Worm (Caenorhabditis elegans) whole organism, dauer: ENCODE measurements around the gene H39E23.2.
"Not testable (repeated sequence)": the region's sequence is repeated elsewhere in the genome, so short reads cannot be mapped to it uniquely, and the experiment has no call there.

ENCODE experiments used
- unc-62 ChIP-seq: sonication (generic microtip); optimal IDR thresholded peaks from 2 replicates; lab custom pipeline; 2017; ENCODE audit warnings: missing biosample characterization, missing genetic modification reagents, missing genetic modification characterization

Gene H39E23.2

DNA sequence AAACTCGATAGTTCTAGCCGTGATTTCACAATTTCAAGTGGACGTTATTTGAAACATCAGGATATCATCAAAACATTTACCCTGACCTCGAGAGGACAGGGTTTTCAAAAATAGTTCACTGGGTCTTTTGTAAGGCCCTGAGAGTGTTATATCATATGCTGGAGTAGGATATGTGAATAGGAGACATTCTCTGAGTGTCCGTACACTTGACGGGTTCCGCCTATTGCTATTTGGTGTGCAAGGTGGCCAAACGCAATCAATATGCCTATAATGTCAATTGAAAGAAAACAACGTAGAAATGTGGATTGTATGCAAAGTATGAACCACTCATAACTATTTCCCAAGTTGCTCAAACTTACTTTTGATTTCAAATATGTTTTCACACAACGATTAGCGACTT, 12.8 kb upstream of the H39E23.2 start:
- TF ChIP-seq unc-62 (GFP tag; lab: Kevin White, UChicago) = no peak

DNA sequence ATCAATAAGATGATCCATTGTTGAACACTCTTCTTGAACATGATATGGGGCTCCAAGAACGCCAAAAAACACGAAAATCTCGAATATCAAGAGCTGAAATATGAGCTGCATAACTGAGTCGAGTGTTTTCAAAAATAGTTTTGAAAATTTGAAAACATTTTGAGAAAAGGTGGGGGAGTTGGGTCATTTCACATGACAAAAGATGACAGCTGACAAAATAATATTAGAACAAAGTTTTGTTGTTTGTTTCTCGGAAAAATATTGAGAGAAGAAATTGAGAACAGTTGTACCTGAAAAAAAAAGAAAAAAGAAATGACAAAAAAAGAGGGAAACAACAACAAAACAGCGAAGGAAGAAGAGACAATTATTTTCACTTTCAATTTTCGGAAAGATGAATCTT, 11.6 kb upstream of the H39E23.2 start, which contains the start of the genes D1086.2 and D1086.1:
D1086.2 (minus strand) TSS at position 150 of the 400 bp plus-strand sequence.
D1086.1 (plus strand) TSS at position 340 of the 400 bp plus-strand sequence.
- no peak for TF ChIP-seq unc-62 (GFP tag; lab: Kevin White, UChicago)

DNA sequence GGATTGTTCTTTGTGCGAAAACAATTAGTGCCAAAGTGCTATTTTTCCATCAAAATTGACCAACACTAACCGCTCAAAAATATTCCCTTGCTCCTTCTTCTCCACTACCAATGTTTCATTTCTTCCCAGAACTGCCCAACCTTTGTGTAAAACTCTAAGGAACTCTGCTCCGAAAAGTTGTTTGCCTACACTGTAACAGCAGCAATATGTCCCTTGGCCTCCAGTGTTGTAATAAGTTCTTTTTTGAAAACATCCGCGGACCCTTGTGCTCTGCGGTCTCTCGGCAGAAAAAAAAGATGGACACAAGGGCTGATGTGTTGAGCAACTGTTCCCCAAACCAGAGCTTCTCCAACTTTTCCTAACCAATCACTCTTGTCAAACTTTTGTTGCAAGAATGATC, 9.3 kb upstream of the H39E23.2 start, which contains the start of gene D1086.12:
D1086.12 (plus strand) TSS at position 301 of the 400 bp plus-strand sequence.
- no peak for TF ChIP-seq unc-62 (GFP tag; lab: Kevin White, UChicago)

DNA sequence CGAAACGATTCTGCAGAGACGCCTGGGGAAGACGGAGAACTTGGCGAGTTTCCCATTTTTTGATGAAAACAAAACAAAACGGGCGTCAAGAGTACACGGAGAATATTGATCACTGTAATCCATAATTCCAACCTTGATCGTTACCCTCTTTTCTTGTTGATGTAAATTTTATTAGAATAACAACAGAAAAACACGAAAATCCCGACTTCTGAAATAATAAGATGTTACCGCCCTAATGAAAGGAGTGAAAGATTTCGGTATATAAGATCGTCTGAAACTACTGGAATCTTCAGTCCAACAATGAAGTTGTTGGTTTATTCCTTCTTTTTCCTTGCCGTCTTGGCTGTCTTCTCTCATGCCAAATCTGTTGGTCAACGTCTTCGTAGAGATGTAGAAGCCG, 6.2 kb upstream of the H39E23.2 start, which contains the start of gene D1086.9:
D1086.9 (plus strand) TSS at position 301 of the 400 bp plus-strand sequence.
- no peak for TF ChIP-seq unc-62 (GFP tag; lab: Kevin White, UChicago)

DNA sequence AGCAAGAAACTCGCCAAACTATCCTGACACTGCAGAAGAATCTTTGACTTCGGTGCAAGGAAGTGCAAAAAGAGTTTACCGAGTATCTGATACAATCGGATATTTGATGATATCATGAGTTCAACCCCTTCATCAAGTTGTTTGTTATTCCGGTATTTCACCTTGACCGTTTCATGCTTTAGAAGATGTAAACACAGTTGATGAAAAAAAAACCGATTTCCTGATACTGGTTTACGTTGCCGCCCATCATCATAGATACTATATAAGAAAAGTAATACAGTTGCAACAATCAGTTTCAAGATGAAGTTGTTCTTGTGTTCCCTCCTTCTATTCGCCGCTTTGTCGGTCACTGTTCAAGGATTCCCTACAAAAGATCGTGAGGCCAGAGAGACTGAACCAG, 2.6 kb upstream of the H39E23.2 start, which contains the start of gene H39E23.3:
H39E23.3 (plus strand) TSS at position 301 of the 400 bp plus-strand sequence.
- no peak for TF ChIP-seq unc-62 (GFP tag; lab: Kevin White, UChicago)

DNA sequence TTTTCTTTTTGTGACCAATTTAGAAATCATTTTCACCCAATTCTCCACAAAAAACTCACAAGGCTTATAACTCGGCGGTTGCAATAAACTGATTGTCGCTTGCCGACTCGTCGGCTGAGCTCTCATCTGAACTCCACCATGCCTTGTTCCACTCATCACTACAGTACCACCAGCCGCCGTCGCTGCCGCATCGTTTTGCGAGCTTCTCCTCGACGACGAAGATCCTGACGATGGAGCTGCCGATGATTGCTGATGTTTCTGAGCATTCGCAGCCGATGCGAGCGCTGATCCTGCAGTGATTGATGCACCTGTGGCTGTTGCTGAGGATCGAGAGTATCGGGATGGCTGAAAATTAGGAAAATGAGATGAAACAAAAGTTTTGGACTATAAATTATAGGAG, 10.5 kb downstream of the H39E23.2 start:
- TF ChIP-seq unc-62 (GFP tag; lab: Kevin White, UChicago) = no peak

DNA sequence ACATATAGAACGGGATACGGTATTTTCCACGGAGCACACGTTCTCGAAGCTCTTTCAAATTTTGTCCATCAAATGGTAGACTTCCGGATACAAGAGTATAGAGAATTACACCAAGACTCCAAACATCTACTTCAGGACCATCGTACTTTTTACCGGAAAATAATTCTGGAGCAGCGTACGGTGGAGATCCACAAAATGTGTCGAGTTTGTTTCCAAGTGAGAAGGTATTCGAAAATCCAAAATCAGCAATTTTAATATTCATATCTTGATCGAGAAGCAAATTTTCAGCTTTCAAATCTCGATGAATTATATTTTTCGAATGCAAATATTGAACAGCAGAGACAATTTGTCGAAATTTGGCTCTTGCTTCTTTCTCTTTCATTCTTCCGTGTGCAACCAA, 13.0 kb downstream of the H39E23.2 start:
- TF ChIP-seq unc-62 (GFP tag; lab: Kevin White, UChicago) = no peak

DNA sequence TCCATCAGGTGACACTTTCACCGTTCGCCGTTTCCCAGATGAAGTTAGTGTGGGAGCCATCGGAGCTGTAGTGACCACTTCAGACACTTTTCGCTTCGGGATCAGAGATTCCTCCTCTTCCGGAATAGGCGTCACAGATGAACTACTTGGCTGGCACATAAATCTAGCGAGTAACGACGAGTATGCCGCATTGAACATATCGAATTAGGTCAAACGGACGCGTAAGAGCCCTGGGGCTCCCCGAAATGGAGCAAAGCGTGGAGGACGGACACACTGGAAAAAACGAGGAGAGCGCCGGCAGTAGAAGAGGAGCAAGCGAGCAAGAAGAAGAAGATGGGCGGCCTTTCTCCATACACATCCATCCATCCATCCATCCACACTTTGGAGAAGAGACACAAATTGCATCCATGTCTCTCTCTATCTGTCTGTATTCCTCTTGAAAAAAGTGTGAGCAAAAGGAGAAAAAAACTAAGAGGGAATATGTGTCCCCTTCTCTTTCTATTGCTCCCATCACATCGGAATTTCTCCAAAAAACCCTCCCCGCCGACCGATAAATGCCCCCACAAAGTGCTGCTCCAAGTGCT, 16.3 kb downstream of the H39E23.2 start:
- TF ChIP-seq unc-62 (GFP tag; lab: Kevin White, UChicago) = no peak

DNA sequence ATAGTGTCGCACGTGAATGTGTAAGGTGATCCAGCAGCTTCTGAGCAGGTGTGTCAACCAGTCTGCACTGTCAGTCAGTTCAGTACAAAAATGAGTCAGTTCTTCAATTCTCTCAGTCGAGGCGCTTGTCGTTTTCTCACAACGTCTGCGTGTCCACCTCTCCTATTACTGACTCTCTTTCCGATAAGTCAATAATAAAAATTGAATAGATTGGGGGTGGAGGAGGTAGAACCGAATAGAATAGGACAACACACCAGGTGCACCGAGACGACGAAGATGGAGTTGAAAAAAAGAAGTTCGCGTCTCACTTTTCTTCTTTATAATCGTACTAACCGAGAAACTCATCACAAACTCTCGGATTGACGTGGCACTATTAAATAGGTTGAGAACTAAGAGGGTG, 17.7 kb downstream of the H39E23.2 start:
- no peak for TF ChIP-seq unc-62 (GFP tag; lab: Kevin White, UChicago)

DNA sequence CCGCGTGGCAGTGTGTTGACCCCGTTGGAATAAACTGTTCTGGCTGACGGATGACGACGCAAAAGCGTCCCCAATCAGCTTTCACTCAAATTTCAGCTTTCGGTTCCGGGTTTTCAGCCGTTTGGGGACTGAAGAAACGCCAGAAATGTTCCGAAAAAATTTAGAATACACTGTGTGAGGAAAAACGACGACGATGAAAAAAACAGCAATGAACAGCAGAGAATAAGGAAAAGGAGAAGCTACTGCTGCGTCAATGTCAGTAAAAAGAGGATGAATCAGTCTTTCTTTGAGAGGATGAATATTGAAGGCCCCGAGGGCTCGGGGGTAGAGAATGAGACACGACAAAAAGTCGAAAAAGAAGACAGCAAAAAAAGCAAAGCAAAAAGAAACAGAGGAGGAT, 18.7 kb downstream of the H39E23.2 start:
- TF ChIP-seq unc-62 (GFP tag; lab: Kevin White, UChicago) = no peak

DNA sequence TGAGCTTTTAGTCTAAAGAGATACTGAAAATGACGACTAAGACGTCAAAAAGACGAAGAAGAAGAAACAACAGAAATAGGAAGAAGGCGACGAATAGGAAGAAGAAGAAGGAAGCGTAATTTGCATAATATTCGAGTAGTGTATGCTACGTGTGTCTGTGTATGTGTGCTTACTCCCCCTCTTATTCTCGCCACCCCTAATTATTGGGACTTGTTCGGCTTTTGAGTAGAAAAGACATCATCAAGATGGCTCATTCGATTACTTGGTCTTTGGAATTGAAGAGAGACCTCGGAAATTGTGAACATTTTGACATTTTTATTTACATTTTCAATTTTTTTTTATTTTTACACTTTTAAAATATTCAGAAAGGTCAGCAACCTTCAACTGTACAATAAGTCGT, 20.1 kb downstream of the H39E23.2 start:
- TF ChIP-seq unc-62 (GFP tag; lab: Kevin White, UChicago) = no peak

DNA sequence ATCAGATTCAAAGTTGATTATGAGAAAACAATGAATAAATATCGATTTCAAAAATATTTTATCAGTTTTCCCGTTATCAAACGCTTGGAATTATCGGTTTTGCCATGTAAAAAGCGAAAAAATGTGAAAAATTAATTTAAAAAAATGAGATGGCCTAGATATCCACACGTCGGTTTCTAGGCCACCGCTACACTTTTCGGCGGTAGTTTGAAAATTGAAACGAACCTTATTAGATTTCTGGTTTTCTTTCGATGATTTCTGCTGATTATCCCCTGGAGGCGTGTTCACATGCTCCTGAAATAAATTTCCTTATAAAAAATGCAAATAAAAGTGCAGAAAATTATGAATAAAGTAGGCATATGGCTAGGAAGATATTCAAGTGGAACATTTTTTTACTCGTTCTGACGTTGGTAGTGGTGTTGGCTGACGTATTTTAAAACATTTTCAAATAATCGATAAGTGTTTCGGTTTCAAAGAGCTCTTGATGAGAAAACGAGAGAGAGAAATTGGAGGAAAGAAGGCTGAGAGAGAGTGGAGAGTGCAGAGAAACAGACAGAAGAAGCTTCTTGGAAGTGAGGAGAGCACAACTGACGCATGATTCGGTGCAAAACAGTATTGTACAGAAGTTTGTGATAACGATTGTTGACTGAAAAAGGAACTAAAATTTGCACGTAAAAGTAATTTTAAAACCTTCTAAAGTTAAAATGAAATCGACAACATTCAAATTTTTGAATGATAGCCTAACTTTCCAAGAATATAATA, 23.0 kb downstream of the H39E23.2 start:
- no peak for TF ChIP-seq unc-62 (GFP tag; lab: Kevin White, UChicago)

DNA sequence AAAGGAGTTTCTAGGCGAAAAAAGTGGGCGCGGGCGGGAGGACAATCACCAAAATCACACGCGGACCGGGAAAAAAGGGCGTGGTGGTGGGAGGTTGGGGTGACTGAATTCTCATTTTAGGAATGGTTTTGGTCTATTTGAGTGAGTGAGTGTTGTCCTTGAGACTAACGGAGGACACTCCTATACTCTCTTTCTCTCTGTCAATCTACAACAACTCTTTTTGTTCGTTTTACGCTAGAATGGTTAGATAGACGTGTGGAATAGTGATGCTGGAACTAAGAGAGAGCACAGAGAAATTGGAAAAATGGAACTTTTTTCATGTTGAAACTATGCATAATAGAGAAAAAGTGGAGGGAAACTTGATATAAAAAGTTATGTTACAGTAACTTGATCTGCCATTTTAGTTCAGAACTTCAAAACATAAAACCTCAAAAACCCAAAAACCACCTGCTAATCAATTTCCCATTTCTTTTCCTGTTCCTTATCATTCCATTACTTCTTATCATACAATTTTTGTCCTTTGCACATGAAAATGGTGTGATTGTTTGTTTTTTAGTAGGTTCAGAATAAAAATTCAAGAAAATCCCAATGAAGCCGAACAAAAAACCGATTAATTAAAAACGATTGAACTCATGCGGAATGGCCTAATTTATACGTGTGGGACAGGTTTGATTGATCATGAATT, 24.8 kb downstream of the H39E23.2 start:
- TF ChIP-seq unc-62 (GFP tag; lab: Kevin White, UChicago) = no peak

DNA sequence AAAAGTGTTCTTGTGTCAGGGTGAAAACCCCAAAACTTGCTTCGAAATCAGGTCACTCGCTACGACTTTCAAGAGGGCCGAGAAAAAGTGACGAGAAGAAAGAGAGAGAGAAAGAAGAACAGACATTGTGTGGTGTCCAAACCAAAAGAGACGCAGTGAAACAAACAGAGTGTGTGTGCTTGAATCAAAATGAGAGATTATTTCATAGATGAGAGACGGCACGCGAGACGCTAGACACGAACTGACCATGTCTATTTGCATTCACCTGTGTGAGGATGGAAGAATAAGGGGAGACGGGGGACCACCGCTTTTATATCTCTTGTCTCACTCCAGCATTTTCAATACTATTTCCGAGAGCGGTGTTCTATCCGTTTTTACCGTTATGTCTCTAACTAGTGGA, 26.0 kb downstream of the H39E23.2 start:
- TF ChIP-seq unc-62 (GFP tag; lab: Kevin White, UChicago) = no peak

DNA sequence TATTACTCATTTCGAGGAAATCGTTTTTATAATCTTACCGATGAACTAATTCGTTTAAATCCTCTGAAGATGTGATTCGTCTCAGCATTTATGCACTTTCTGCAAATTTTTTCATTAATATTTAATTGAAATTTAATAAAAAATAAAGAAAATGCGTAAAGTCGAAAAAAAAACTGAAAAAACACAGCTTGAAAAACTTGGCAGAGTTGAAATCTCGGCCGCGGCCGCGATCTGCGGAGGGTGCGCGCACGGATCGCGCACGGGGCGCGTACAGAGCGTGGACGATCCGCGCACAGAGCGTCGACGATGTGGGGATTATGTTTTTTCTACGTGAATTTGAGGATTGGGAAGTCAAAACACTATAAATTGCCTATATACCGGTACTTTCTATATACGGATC, 27.6 kb downstream of the H39E23.2 start, which contains the start of gene AH10.4:
AH10.4 (minus strand) TSS at position 101 of the 400 bp plus-strand sequence.
- not testable (repeated sequence) for TF ChIP-seq unc-62 (GFP tag; lab: Kevin White, UChicago)
